Fruit fly (Drosophila melanogaster) whole organism: Measurements from ENCODE around the gene Paf-AHalpha.

Source experiments
- pan ChIP-seq: fragments of >200 bp; optimal IDR thresholded peaks from 2 replicates; lab custom pipeline; 2017
- psq ChIP-seq: fragments of >200 bp; optimal IDR thresholded peaks from 2 replicates; lab custom pipeline; 2017

DNA sequence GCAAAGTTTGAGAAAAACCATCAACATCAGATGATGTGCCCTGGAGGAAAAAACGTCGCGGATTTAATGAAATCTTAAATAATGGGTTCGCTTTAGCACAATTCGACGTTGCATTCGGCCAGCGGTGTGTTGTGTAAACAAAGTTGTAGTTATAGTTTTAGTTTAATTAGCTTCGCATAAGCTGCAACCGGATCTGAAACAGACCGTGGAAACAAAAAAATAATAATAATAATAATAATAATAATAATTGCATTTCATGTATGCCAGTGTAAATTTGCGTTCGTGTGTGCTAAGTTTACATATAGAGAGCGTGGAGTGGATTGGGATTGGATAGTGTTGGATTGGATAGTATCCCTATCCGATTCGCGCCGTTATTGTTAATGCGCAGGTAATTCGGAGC lies 19.4 kb upstream of the Paf-AHalpha start:
- TF ChIP-seq pan (lab: Kevin White, UChicago): no peak
- TF ChIP-seq psq (lab: Kevin White, UChicago): no peak
